Worm (Caenorhabditis elegans) whole organism, late embryonic: Measurements from ENCODE around the gene C23F12.4.

Experiments used
- K02D7.2 ChIP-seq: sonication (generic microtip); optimal IDR thresholded peaks from 2 replicates; lab custom pipeline; 2017; ENCODE audit warnings: mild to moderate bottlenecking, missing genetic modification characterization, missing compliant biosample characterization
- K09A11.1 ChIP-seq: sonication (generic microtip); optimal IDR thresholded peaks from 2 replicates; lab custom pipeline; 2017; ENCODE audit warnings: antibody characterized with exemption, mild to moderate bottlenecking, missing genetic modification characterization, missing compliant biosample characterization; ENCODE audit not compliant: insufficient read depth
- Y22D7AL.16 ChIP-seq: sonication (generic microtip); optimal IDR thresholded peaks from 2 replicates; lab custom pipeline; 2016; ENCODE audit warnings: missing genetic modification characterization, missing compliant biosample characterization
- ahr-1 ChIP-seq: sonication (generic microtip); optimal IDR thresholded peaks from 2 replicates; lab custom pipeline; 2016; ENCODE audit warnings: missing genetic modification characterization, missing compliant biosample characterization
- ama-1 ChIP-seq: fragments of 150-350 bp; optimal IDR thresholded peaks from 2 replicates; lab custom pipeline; 2014
- ceh-19 ChIP-seq: fragments of 200-800 bp; sonication (Bioruptor generic); optimal IDR thresholded peaks from 2 replicates; lab custom pipeline; 2018; ENCODE audit warnings: mild to moderate bottlenecking, missing genetic modification characterization, missing compliant biosample characterization
- ceh-2 ChIP-seq: sonication (generic microtip); optimal IDR thresholded peaks from 2 replicates; lab custom pipeline; 2016; ENCODE audit warnings: missing genotype, missing genetic modification characterization, missing compliant biosample characterization
- ceh-22 ChIP-seq: sonication (generic microtip); optimal IDR thresholded peaks from 2 replicates; lab custom pipeline; 2017; ENCODE audit warnings: missing biosample characterization, missing genetic modification characterization
- ceh-31 ChIP-seq: sonication (generic microtip); optimal IDR thresholded peaks from 2 replicates; lab custom pipeline; 2016; ENCODE audit warnings: missing genetic modification characterization, missing compliant biosample characterization
- ceh-34 ChIP-seq: sonication (generic microtip); optimal IDR thresholded peaks from 2 replicates; lab custom pipeline; 2016; ENCODE audit warnings: mild to moderate bottlenecking, missing genetic modification characterization, missing compliant biosample characterization
- ceh-48 ChIP-seq: sonication (generic microtip); optimal IDR thresholded peaks from 2 replicates; lab custom pipeline; 2016; ENCODE audit warnings: missing genetic modification characterization, inconsistent platforms, missing compliant biosample characterization
- ceh-6 ChIP-seq: fragments of 200-800 bp; sonication (Bioruptor generic); optimal IDR thresholded peaks from 2 replicates; lab custom pipeline; 2018; ENCODE audit warnings: mild to moderate bottlenecking, missing genetic modification characterization, missing compliant biosample characterization
- elt-2 ChIP-seq: sonication (generic microtip); optimal IDR thresholded peaks from 2 replicates; lab custom pipeline; 2016; ENCODE audit warnings: missing genetic modification reagents, missing genetic modification characterization, missing compliant biosample characterization
- elt-4 ChIP-seq: sonication (generic microtip); optimal IDR thresholded peaks from 2 replicates; lab custom pipeline; 2016; ENCODE audit warnings: missing genetic modification characterization, missing compliant biosample characterization
- ets-4 ChIP-seq: sonication (generic microtip); optimal IDR thresholded peaks from 2 replicates; lab custom pipeline; 2016; ENCODE audit warnings: missing genetic modification characterization, missing compliant biosample characterization
- fkh-6 ChIP-seq: sonication (generic microtip); optimal IDR thresholded peaks from 2 replicates; lab custom pipeline; 2016; ENCODE audit warnings: missing genetic modification characterization, missing compliant biosample characterization
- gmeb-2 ChIP-seq: sonication (generic microtip); optimal IDR thresholded peaks from 2 replicates; lab custom pipeline; 2016; ENCODE audit warnings: missing genetic modification characterization, inconsistent platforms, missing compliant biosample characterization
- hlh-15 ChIP-seq: sonication (generic microtip); optimal IDR thresholded peaks from 2 replicates; lab custom pipeline; 2016; ENCODE audit warnings: missing genetic modification characterization, missing compliant biosample characterization
- hlh-6 ChIP-seq: sonication (generic microtip); optimal IDR thresholded peaks from 2 replicates; lab custom pipeline; 2016; ENCODE audit warnings: missing genotype, missing genetic modification characterization, missing compliant biosample characterization
- hlh-8 ChIP-seq: sonication (generic microtip); optimal IDR thresholded peaks from 2 replicates; lab custom pipeline; 2016; ENCODE audit warnings: missing genotype, missing genetic modification characterization, missing compliant biosample characterization
- lim-6 ChIP-seq: sonication (generic microtip); optimal IDR thresholded peaks from 2 replicates; lab custom pipeline; 2016; ENCODE audit warnings: missing genetic modification characterization, missing compliant biosample characterization
- lin-11 ChIP-seq: fragments of 200-800 bp; sonication (Bioruptor generic); optimal IDR thresholded peaks from 2 replicates; lab custom pipeline; 2018; ENCODE audit warnings: mild to moderate bottlenecking, missing genetic modification characterization, missing compliant biosample characterization
- madf-2 ChIP-seq: sonication (generic microtip); optimal IDR thresholded peaks from 2 replicates; lab custom pipeline; 2017; ENCODE audit warnings: missing genetic modification characterization, missing compliant biosample characterization
- mec-3 ChIP-seq: sonication (generic microtip); optimal IDR thresholded peaks from 2 replicates; lab custom pipeline; 2016; ENCODE audit warnings: borderline replicate concordance, missing genetic modification characterization, missing compliant biosample characterization
- pha-2 ChIP-seq: sonication (generic microtip); optimal IDR thresholded peaks from 2 replicates; lab custom pipeline; 2017; ENCODE audit warnings: mild to moderate bottlenecking, missing genetic modification characterization, missing compliant biosample characterization
- pha-4 ChIP-seq: fragments of 150-350 bp; optimal IDR thresholded peaks from 2 replicates; lab custom pipeline; 2018; ENCODE audit warnings: missing biosample characterization, missing genetic modification reagents, missing genetic modification characterization
- pqm-1 ChIP-seq: sonication (generic microtip); optimal IDR thresholded peaks from 2 replicates; lab custom pipeline; 2016; ENCODE audit warnings: missing genetic modification characterization, missing compliant biosample characterization
- pros-1 ChIP-seq: fragments of 150-350 bp; optimal IDR thresholded peaks from 2 replicates; lab custom pipeline; 2014; ENCODE audit warnings: missing biosample characterization, missing genetic modification reagents, missing genetic modification characterization
- sdc-2 ChIP-seq: sonication (generic microtip); optimal IDR thresholded peaks from 2 replicates; lab custom pipeline; 2016; ENCODE audit warnings: missing genotype, missing genetic modification characterization, missing compliant biosample characterization
- sox-2 ChIP-seq: fragments of 200-800 bp; sonication (Bioruptor generic); IDR thresholded peaks from 2 replicates; pipeline ENCODE4 v1.3.6; 2022; ENCODE audit warnings: missing genetic modification reagents, missing genetic modification characterization, missing compliant biosample characterization
- sox-4 ChIP-seq: sonication (generic microtip); optimal IDR thresholded peaks from 2 replicates; lab custom pipeline; 2017; ENCODE audit warnings: mild to moderate bottlenecking, missing genetic modification characterization, inconsistent platforms, missing compliant biosample characterization
- ttx-3 ChIP-seq: sonication (generic microtip); optimal IDR thresholded peaks from 2 replicates; lab custom pipeline; 2016; ENCODE audit warnings: missing genetic modification reagents, missing genetic modification characterization, missing compliant biosample characterization
- unc-42 ChIP-seq: sonication (generic microtip); optimal IDR thresholded peaks from 2 replicates; lab custom pipeline; 2016; ENCODE audit warnings: missing genotype, missing genetic modification characterization, missing compliant biosample characterization
- unc-55 ChIP-seq: sonication (generic microtip); optimal IDR thresholded peaks from 2 replicates; lab custom pipeline; 2017; ENCODE audit warnings: missing biosample characterization, missing genetic modification reagents, missing genetic modification characterization
- unc-86 ChIP-seq: sonication (generic microtip); optimal IDR thresholded peaks from 2 replicates; lab custom pipeline; 2016; ENCODE audit warnings: missing genetic modification characterization, missing compliant biosample characterization
- zip-5 ChIP-seq: sonication (generic microtip); optimal IDR thresholded peaks from 2 replicates; lab custom pipeline; 2016; ENCODE audit warnings: missing genetic modification characterization, missing compliant biosample characterization
- ztf-16 ChIP-seq: sonication (generic microtip); optimal IDR thresholded peaks from 2 replicates; lab custom pipeline; 2017; ENCODE audit warnings: missing genetic modification characterization, missing compliant biosample characterization

The C23F12.4 gene

ce11 chrX:9410747-9411146 is 23.6 kb downstream of the C23F12.4 start:
- no peak for TF ChIP-seq pros-1
- peak; percentile 7 for TF ChIP-seq ceh-22 (tag; lab: Kevin White, UChicago)

ce11 chrX:9411675-9412074 is 24.5 kb downstream of the C23F12.4 start:
- TF ChIP-seq pqm-1 (tag; lab: Kevin White, UChicago) = no peak
- no peak for TF ChIP-seq zip-5
- no peak for TF ChIP-seq ets-4 (tag; lab: Kevin White, UChicago)
- TF ChIP-seq lin-11 (tag; lab: Kevin White, UChicago) = no peak
- no peak for TF ChIP-seq ama-1 (lab: Kevin White, UChicago)
- TF ChIP-seq K09A11.1 (tag; lab: Kevin White, UChicago) = no peak
- TF ChIP-seq sox-4 (tag; lab: Kevin White, UChicago) = no peak
- TF ChIP-seq hlh-8 (tag; lab: Kevin White, UChicago) = no peak
- no peak for TF ChIP-seq elt-4 (tag; lab: Kevin White, UChicago)
- no peak for TF ChIP-seq pha-2 (tag; lab: Kevin White, UChicago)
- no peak for TF ChIP-seq ceh-31

- TF ChIP-seq pros-1 (no peak), ztf-16 (tag; lab: Kevin White, UChicago) (no peak), pha-4 (tag; lab: Kevin White, UChicago) (no peak), ceh-19 (GFP tag; lab: Kevin White, UChicago) (no peak), lin-11 (tag; lab: Kevin White, UChicago) (no peak), hlh-8 (tag; lab: Kevin White, UChicago) (no peak), ceh-6 (no peak), ceh-2 (no peak), sox-2 (GFP tag; lab: Robert Waterston, UW) (no peak), lim-6 (tag; lab: Kevin White, UChicago) (no peak), hlh-6 (tag; lab: Kevin White, UChicago) (no peak), gmeb-2 (tag; lab: Kevin White, UChicago) (no peak), unc-86 (tag; lab: Kevin White, UChicago) (no peak), madf-2 (tag; lab: Kevin White, UChicago) (no peak), hlh-15 (tag; lab: Kevin White, UChicago) (no peak), ahr-1 (tag; lab: Kevin White, UChicago) (no peak), ttx-3 (tag; lab: Kevin White, UChicago) (no peak), ceh-48 (tag; lab: Kevin White, UChicago) (no peak), ceh-34 (tag; lab: Kevin White, UChicago) (no peak), elt-2 (no peak)
- TF ChIP-seq, all 69 proteins: peak for 0
Measured at ce11 chrX:9417326-9417725, 30.2 kb downstream of the C23F12.4 start.

ce11 chrX:9417948-9418347 is 30.8 kb downstream of the C23F12.4 start:
- no peak for TF ChIP-seq Y22D7AL.16 (tag; lab: Kevin White, UChicago)
- TF ChIP-seq K02D7.2 (tag; lab: Kevin White, UChicago) = no peak
- TF ChIP-seq ceh-6 = no peak
- no peak for TF ChIP-seq sdc-2 (tag; lab: Kevin White, UChicago)
- TF ChIP-seq unc-55 (GFP tag; lab: Kevin White, UChicago) = no peak
- TF ChIP-seq pha-4 (tag; lab: Kevin White, UChicago) = no peak
- TF ChIP-seq mec-3 = no peak
- no peak for TF ChIP-seq unc-42 (tag; lab: Kevin White, UChicago)
- TF ChIP-seq fkh-6 (tag; lab: Kevin White, UChicago) = no peak
- no peak for TF ChIP-seq pros-1
- TF ChIP-seq, all 69 proteins: peak for 0

- TF ChIP-seq fkh-6 (tag; lab: Kevin White, UChicago) = no peak
- peak; percentile 67 for TF ChIP-seq elt-2
Measured at ce11 chrX:9428059-9428458, 40.9 kb downstream of the C23F12.4 start, which contains the start of gene B0272.4. B0272.4 (plus strand) TSS chrX:9428431.
